Worm (Caenorhabditis elegans): Measurements from ENCODE around the gene C05D11.1.

The C05D11.1 gene

ce11 chrIII:6489493-6489892, 53.1 kb downstream of the C05D11.1 start, which contains the start of gene rpt-3:
rpt-3 (plus strand) TSS chrIII:6489793.
- no peak for TF ChIP-seq ceh-83 (GFP tag; optimal IDR thresholded peaks at IDR 0.05)
- TF ChIP-seq snpc-4 (tag; optimal IDR thresholded peaks at IDR 0.05) = no peak
- TF ChIP-seq lsy-2 (tag; optimal IDR thresholded peaks at IDR 0.05) = no peak
- TF ChIP-seq elt-3 (tag; optimal IDR thresholded peaks at IDR 0.05) = no peak
- no peak for TF ChIP-seq lin-13 (tag; optimal IDR thresholded peaks at IDR 0.05)
- TF ChIP-seq tbx-8 (GFP tag; optimal IDR thresholded peaks at IDR 0.05) = no peak
- TF ChIP-seq ham-2 (GFP tag; optimal IDR thresholded peaks at IDR 0.05) = no peak
- TF ChIP-seq ztf-11 (tag; optimal IDR thresholded peaks at IDR 0.05) = no peak
- no peak for TF ChIP-seq sem-2 (GFP tag; optimal IDR thresholded peaks at IDR 0.05)
- TF ChIP-seq pha-4 (tag; optimal IDR thresholded peaks at IDR 0.05) = no peak
- TF ChIP-seq flh-1 (GFP tag; optimal IDR thresholded peaks at IDR 0.05) = no peak
- no peak for TF ChIP-seq ceh-43 (GFP tag; optimal IDR thresholded peaks at IDR 0.05)
- no peak for TF ChIP-seq nhr-2 (tag; optimal IDR thresholded peaks at IDR 0.05)
- no peak for TF ChIP-seq unc-120 (tag; optimal IDR thresholded peaks at IDR 0.05; ENCODE audit: poor library complexity, severe bottlenecking)
- TF ChIP-seq M03D4.4 (tag; optimal IDR thresholded peaks at IDR 0.05) = no peak
- no peak for TF ChIP-seq blmp-1 (tag; optimal IDR thresholded peaks at IDR 0.05)
